Worm (Caenorhabditis elegans): Measurements from ENCODE around the gene nmur-3.

DNA sequence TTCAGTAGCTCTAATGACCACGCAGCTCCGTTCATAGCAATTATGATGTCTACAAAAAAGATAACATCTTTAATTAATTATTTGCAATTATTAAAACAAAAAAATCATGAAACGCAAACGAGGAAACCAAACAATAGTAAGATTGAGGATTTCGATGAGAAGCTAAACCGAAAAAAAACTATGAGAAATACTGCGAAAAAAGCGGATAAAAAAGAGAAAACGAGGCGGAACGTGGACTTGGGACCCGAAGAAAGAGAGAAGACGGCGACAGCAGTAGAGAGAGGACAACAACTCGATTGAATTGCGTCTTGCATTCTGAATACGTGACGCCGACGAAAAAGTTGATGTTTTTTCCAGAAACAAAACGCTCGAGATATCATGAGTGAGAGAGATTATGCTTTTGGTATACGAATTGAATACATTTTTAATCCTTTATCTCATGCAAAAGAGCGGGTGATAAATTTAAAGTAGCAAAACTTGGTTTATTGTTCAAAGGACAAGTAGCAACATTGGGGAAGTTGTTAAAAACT lies 22.6 kb downstream of the nmur-3 start, which contains the start of gene ncr-1:
- TF ChIP-seq pag-3 (tag; optimal IDR thresholded peaks at IDR 0.05; ENCODE audit: borderline replicate concordance) (no peak), ama-1 (optimal IDR thresholded peaks at IDR 0.05) (no peak), fkh-10 (GFP tag; optimal IDR thresholded peaks at IDR 0.05) (no peak), T23F11.4 (GFP tag; optimal IDR thresholded peaks at IDR 0.05) (no peak), C38D4.7 (GFP tag; optimal IDR thresholded peaks at IDR 0.05) (no peak), hlh-15 (tag; optimal IDR thresholded peaks at IDR 0.05) (no peak)
